Fruit fly (Drosophila melanogaster) whole organism, embryonic: ENCODE measurements around the gene Rab23.

ENCODE experiments used
- Ada2b ChIP-seq: fragments of 200-800 bp; sonication (Bioruptor generic); IDR thresholded peaks from 2 replicates; pipeline ENCODE4 v1.3.6; 2022; ENCODE audit warnings: missing biosample characterization, missing genetic modification characterization
- Aef1 ChIP-seq: fragments of 200-800 bp; sonication (Bioruptor generic); IDR thresholded peaks from 3 replicates; pipeline ENCODE4 v1.3.6; 2022; ENCODE audit warnings: missing biosample characterization, missing genetic modification characterization
- Bdp1 ChIP-seq: fragments of 200-800 bp; sonication (Bioruptor generic); optimal IDR thresholded peaks from 3 replicates; lab custom pipeline; 2016; ENCODE audit warnings: missing biosample characterization, missing genetic modification characterization
- CG10979 ChIP-seq: fragments of 200-800 bp; sonication (Bioruptor generic); optimal IDR thresholded peaks from 2 replicates; lab custom pipeline; 2018; ENCODE audit warnings: missing biosample characterization, mild to moderate bottlenecking, missing genetic modification characterization, moderate library complexity
- CG14014 ChIP-seq: fragments of 200-800 bp; sonication (Bioruptor generic); IDR thresholded peaks from 2 replicates; pipeline ENCODE4 v1.3.6; 2022; ENCODE audit warnings: missing biosample characterization, missing genetic modification characterization
- CG14667 ChIP-seq: fragments of 200-800 bp; sonication (Bioruptor generic); IDR thresholded peaks from 2 replicates; pipeline ENCODE4 v1.3.6; 2022; ENCODE audit warnings: missing biosample characterization, missing genetic modification characterization
- CG1602 ChIP-seq: fragments of 200-800 bp; sonication (Bioruptor generic); optimal IDR thresholded peaks from 3 replicates; lab custom pipeline; 2016; ENCODE audit warnings: missing biosample characterization, missing genetic modification characterization
- CG16779 ChIP-seq: fragments of 200-800 bp; sonication (Bioruptor generic); IDR thresholded peaks from 2 replicates; pipeline ENCODE4 v1.3.6; 2022; ENCODE audit warnings: missing biosample characterization, missing genetic modification characterization
- CG16863 ChIP-seq: fragments of 200-800 bp; sonication (Bioruptor generic); optimal IDR thresholded peaks from 3 replicates; lab custom pipeline; 2016; ENCODE audit warnings: missing biosample characterization, missing genetic modification characterization
- CG17361 ChIP-seq: fragments of 200-800 bp; sonication (Bioruptor generic); IDR thresholded peaks from 3 replicates; pipeline ENCODE4 v1.3.6; 2022; ENCODE audit warnings: missing biosample characterization, missing genetic modification characterization
- CG2202 ChIP-seq: fragments of 200-800 bp; sonication (Bioruptor generic); optimal IDR thresholded peaks from 2 replicates; lab custom pipeline; 2018; ENCODE audit warnings: missing biosample characterization, mild to moderate bottlenecking, missing genetic modification characterization
- CG2875 ChIP-seq: fragments of 200-800 bp; sonication (Bioruptor generic); optimal IDR thresholded peaks from 2 replicates; lab custom pipeline; 2017; ENCODE audit warnings: missing biosample characterization, mild to moderate bottlenecking, missing genetic modification characterization, missing genetic modification reagents
- CG33213 ChIP-seq: fragments of 200-800 bp; sonication (Bioruptor generic); optimal IDR thresholded peaks from 3 replicates; lab custom pipeline; 2016; ENCODE audit warnings: missing biosample characterization, missing genetic modification characterization
- CG3726 ChIP-seq: fragments of 200-800 bp; sonication (Bioruptor generic); IDR thresholded peaks from 3 replicates; pipeline ENCODE4, ENCODE4 v1.3.6; 2022; ENCODE audit warnings: missing biosample characterization, missing genetic modification characterization
- CG5180 ChIP-seq: fragments of 200-800 bp; sonication (Bioruptor generic); optimal IDR thresholded peaks from 3 replicates; lab custom pipeline; 2017; ENCODE audit warnings: missing biosample characterization, missing genetic modification characterization, mild to moderate bottlenecking, moderate library complexity, missing genetic modification reagents
- CG6254 ChIP-seq: fragments of 200-800 bp; sonication (Bioruptor generic); optimal IDR thresholded peaks from 3 replicates; lab custom pipeline; 2017; ENCODE audit warnings: mild to moderate bottlenecking, missing biosample characterization, missing genetic modification reagents, missing genetic modification characterization
- CG6272 ChIP-seq: fragments of 200-800 bp; sonication (Bioruptor generic); IDR thresholded peaks from 2 replicates; pipeline ENCODE4 v1.3.6; 2022; ENCODE audit warnings: missing biosample characterization, missing genetic modification characterization
- CG6813 ChIP-seq: fragments of 200-800 bp; sonication (Bioruptor generic); optimal IDR thresholded peaks from 2 replicates; lab custom pipeline; 2017; ENCODE audit warnings: missing biosample characterization, missing genetic modification characterization, mild to moderate bottlenecking, moderate library complexity, missing genetic modification reagents
- CG8765 ChIP-seq: fragments of 200-800 bp; sonication (Bioruptor generic); IDR thresholded peaks from 2 replicates; pipeline ENCODE4 v1.3.6; 2022; ENCODE audit warnings: missing biosample characterization, missing genetic modification characterization
- CG8924 ChIP-seq: fragments of 200-800 bp; optimal IDR thresholded peaks from 3 replicates; lab custom pipeline; 2019; ENCODE audit warnings: missing biosample characterization, mild to moderate bottlenecking, missing genetic modification characterization, moderate library complexity
- CG9797 ChIP-seq: fragments of 200-800 bp; sonication (Bioruptor generic); optimal IDR thresholded peaks from 3 replicates; lab custom pipeline; 2018; ENCODE audit warnings: missing biosample characterization, mild to moderate bottlenecking, missing genetic modification characterization
- Dll ChIP-seq: fragments of 200-800 bp; sonication (Bioruptor generic); IDR thresholded peaks from 4 replicates; pipeline ENCODE4 v1.3.6; 2022; ENCODE audit warnings: missing biosample characterization, missing genetic modification characterization; ENCODE audit not compliant: partially characterized antibody
- Drgx ChIP-seq: fragments of 200-800 bp; sonication (Bioruptor generic); IDR thresholded peaks from 2 replicates; pipeline ENCODE4 v1.3.6; 2022; ENCODE audit warnings: missing biosample characterization, missing genetic modification characterization
- Ets65A ChIP-seq: fragments of 200-800 bp; sonication (Bioruptor generic); peaks from one replicate; lab custom pipeline; 2016; ENCODE audit warnings: missing biosample characterization, missing genetic modification characterization
- MBD-R2 ChIP-seq: fragments of 200-800 bp; sonication (Bioruptor generic); IDR thresholded peaks from 2 replicates; pipeline ENCODE4 v1.3.6; 2022; ENCODE audit warnings: missing biosample characterization, missing genetic modification characterization
- Opbp ChIP-seq: fragments of 200-800 bp; sonication (Bioruptor generic); IDR thresholded peaks from 3 replicates; pipeline ENCODE4 v1.3.6; 2022; ENCODE audit warnings: missing biosample characterization, missing genetic modification characterization; ENCODE audit not compliant: partially characterized antibody
- Scr ChIP-seq: fragments of 200-800 bp; sonication (Bioruptor generic); IDR thresholded peaks from 2 replicates; pipeline ENCODE4 v1.3.6; 2022; ENCODE audit warnings: missing biosample characterization, missing genetic modification characterization; ENCODE audit not compliant: partially characterized antibody
- Vsx1 ChIP-seq: fragments of 200-800 bp; sonication (Bioruptor generic); optimal IDR thresholded peaks from 2 replicates; lab custom pipeline; 2017; ENCODE audit warnings: missing biosample characterization, mild to moderate bottlenecking, missing genetic modification characterization, missing genetic modification reagents
- Xbp1 ChIP-seq: fragments of 200-800 bp; sonication (Bioruptor generic); optimal IDR thresholded peaks from 3 replicates; lab custom pipeline; 2016; ENCODE audit warnings: missing biosample characterization, mild to moderate bottlenecking, missing genetic modification characterization
- ab ChIP-seq: fragments of 200-800 bp; sonication (Bioruptor generic); optimal IDR thresholded peaks from 2 replicates; lab custom pipeline; 2016; ENCODE audit warnings: missing biosample characterization, missing genetic modification characterization
- aop ChIP-seq: fragments of 200-800 bp; sonication (Bioruptor generic); IDR thresholded peaks from 2 replicates; pipeline ENCODE4 v1.3.6; 2022; ENCODE audit warnings: missing biosample characterization, missing genetic modification characterization
- bowl ChIP-seq: fragments of 200-800 bp; sonication (Bioruptor generic); IDR thresholded peaks from 2 replicates; pipeline ENCODE4 v1.3.6; 2022; ENCODE audit warnings: missing biosample characterization, missing genetic modification characterization
- eyg ChIP-seq: fragments of 200-800 bp; sonication (Bioruptor generic); optimal IDR thresholded peaks from 3 replicates; lab custom pipeline; 2016; ENCODE audit warnings: missing biosample characterization, missing genetic modification characterization
- fd3F ChIP-seq: fragments of 200-800 bp; sonication (Bioruptor generic); optimal IDR thresholded peaks from 2 replicates; lab custom pipeline; 2018; ENCODE audit warnings: missing biosample characterization, mild to moderate bottlenecking, missing genetic modification characterization, moderate library complexity
- ftz-f1 ChIP-seq: fragments of 200-800 bp; sonication (Bioruptor generic); optimal IDR thresholded peaks from 2 replicates; lab custom pipeline; 2016; ENCODE audit warnings: missing biosample characterization, missing genetic modification characterization
- gfzf ChIP-seq: fragments of 200-800 bp; sonication (Bioruptor generic); optimal IDR thresholded peaks from 2 replicates; lab custom pipeline; 2016; ENCODE audit warnings: missing biosample characterization, mild to moderate bottlenecking, missing genetic modification characterization, moderate library complexity
- jing ChIP-seq: fragments of 200-800 bp; sonication (Bioruptor generic); optimal IDR thresholded peaks from 2 replicates; lab custom pipeline; 2018; ENCODE audit warnings: missing biosample characterization, mild to moderate bottlenecking, missing genetic modification characterization
- kni ChIP-seq: fragments of 200-800 bp; sonication (Bioruptor generic); optimal IDR thresholded peaks from 3 replicates; lab custom pipeline; 2017; ENCODE audit warnings: mild to moderate bottlenecking, missing biosample characterization, missing genetic modification reagents, missing genetic modification characterization
- nom ChIP-seq: fragments of 200-800 bp; sonication (Bioruptor generic); optimal IDR thresholded peaks from 2 replicates; lab custom pipeline; 2017; ENCODE audit warnings: missing biosample characterization, missing genetic modification characterization, mild to moderate bottlenecking, moderate library complexity, missing genetic modification reagents
- odd ChIP-seq: fragments of 200-800 bp; sonication (Bioruptor generic); optimal IDR thresholded peaks from 2 replicates; lab custom pipeline; 2017; ENCODE audit warnings: missing biosample characterization, mild to moderate bottlenecking, missing genetic modification characterization
- run ChIP-seq: fragments of 200-800 bp; sonication (Bioruptor generic); optimal IDR thresholded peaks from 3 replicates; lab custom pipeline; 2018; ENCODE audit warnings: missing biosample characterization, mild to moderate bottlenecking, missing genetic modification characterization
- sc ChIP-seq, 3 experiments: fragments of >200 bp in 2 of 3; fragments of 200-800 bp in 1 of 3; sonication (Bioruptor generic) in 1 of 3; optimal IDR thresholded peaks; 2 replicates in 2 of 3; 3 replicates in 1 of 3; lab custom pipeline; 2017; ENCODE audit warnings: mild to moderate bottlenecking in 1 of 3, missing biosample characterization in 1 of 3, missing genetic modification characterization in 1 of 3, missing genetic modification reagents in 1 of 3
- sens ChIP-seq: fragments of 200-800 bp; sonication (Bioruptor generic); peaks from one replicate; lab custom pipeline; 2016; ENCODE audit warnings: missing biosample characterization, missing genetic modification characterization
- sna ChIP-seq: fragments of 200-800 bp; sonication (Bioruptor generic); IDR thresholded peaks from 2 replicates; pipeline ENCODE4 v1.3.6; 2022; ENCODE audit warnings: missing biosample characterization, missing genetic modification characterization; ENCODE audit not compliant: partially characterized antibody
- sob ChIP-seq: fragments of 200-800 bp; sonication (Bioruptor generic); IDR thresholded peaks from 2 replicates; pipeline ENCODE4 v1.3.6; 2022; ENCODE audit warnings: missing biosample characterization, missing genetic modification characterization
- sug ChIP-seq: fragments of 200-800 bp; optimal IDR thresholded peaks from 2 replicates; lab custom pipeline; 2019; ENCODE audit warnings: missing biosample characterization, mild to moderate bottlenecking, missing genetic modification characterization, moderate library complexity
- tap ChIP-seq: fragments of 200-800 bp; optimal IDR thresholded peaks from 3 replicates; lab custom pipeline; 2019; ENCODE audit warnings: missing biosample characterization, mild to moderate bottlenecking, missing genetic modification characterization, moderate library complexity
- zen2 ChIP-seq: fragments of 200-800 bp; sonication (Bioruptor generic); IDR thresholded peaks from 3 replicates; pipeline ENCODE4 v1.3.6; 2022; ENCODE audit warnings: missing biosample characterization, missing genetic modification characterization; ENCODE audit not compliant: partially characterized antibody

Rab23 gene

dm6 chr3R:5668928-5669739, 16.1 kb downstream of the Rab23 start, which contains the start of the genes Xe7 and Atg17 (continued):
- TF ChIP-seq nom (GFP tag; lab: Kevin White, UChicago) (peak; percentile 31), odd (peak; percentile 30), Drgx (GFP tag; lab: Robert Waterston, UW) (peak; percentile 83), CG1602 (GFP tag; lab: Kevin White, UChicago) (peak; percentile 94), CG33213 (GFP tag; lab: Kevin White, UChicago) (peak; percentile 68), eyg (GFP tag; lab: Kevin White, UChicago) (peak; percentile 57), Scr (GFP tag; lab: Robert Waterston, UW) (peak; percentile 69), sug (peak; percentile 95), fd3F (GFP tag; lab: Kevin White, UChicago) (peak; percentile 94), Ets65A (peak; percentile 99), bowl (GFP tag; lab: Robert Waterston, UW) (no peak), CG14667 (GFP tag; lab: Robert Waterston, UW) (peak; percentile 90), CG6272 (peak; percentile 95), CG16779 (GFP tag; lab: Robert Waterston, UW) (peak; percentile 67), CG9797 (peak; percentile 50), CG10979 (peak; percentile 80), Vsx1 (GFP tag; lab: Kevin White, UChicago) (no peak), sc (optimal IDR thresholded peaks at IDR 0.05; lab: Kevin White, UChicago) (no peak), sc (GFP tag; optimal IDR thresholded peaks at IDR 0.05; lab: Kevin White, UChicago) (peak; percentile 74), CG17361 (GFP tag; lab: Robert Waterston, UW) (peak; percentile 97), sna (GFP tag; lab: Robert Waterston, UW) (0 out of 2 replicates have a peak, but pooled peaks have one; percentile 35), kni (GFP tag; lab: Kevin White, UChicago) (peak; percentile 10), Opbp (GFP tag; lab: Robert Waterston, UW) (peak; percentile 65; the same call in 2 of the 3 replicates), CG16863 (GFP tag; lab: Kevin White, UChicago) (peak; percentile 78), CG2202 (tag; lab: Kevin White, UChicago) (peak; percentile 67), sob (GFP tag; lab: Robert Waterston, UW) (peak; percentile 92), jing (GFP tag; lab: Kevin White, UChicago) (peak; percentile 76), gfzf (GFP tag; lab: Kevin White, UChicago) (peak; percentile 24), CG3726 (GFP tag; lab: Robert Waterston, UW) (peak; percentile 73; the same call in 2 of the 3 replicates), run (peak; percentile 55), CG6813 (GFP tag; lab: Kevin White, UChicago) (peak; percentile 48), CG8765 (GFP tag; lab: Robert Waterston, UW) (peak; percentile 72), CG14014 (GFP tag; lab: Robert Waterston, UW) (peak; percentile 87), CG8924 (peak; percentile 89), Aef1 (GFP tag; lab: Robert Waterston, UW) (peak; percentile 90), sens (peak; percentile 98), Bdp1 (GFP tag; lab: Kevin White, UChicago) (peak; percentile 76), tap (tag; lab: Kevin White, UChicago) (peak; percentile 64), zen2 (GFP tag; lab: Robert Waterston, UW) (no peak; the same call in 2 of the 3 replicates), ftz-f1 (GFP tag; lab: Kevin White, UChicago) (peak; percentile 68), CG2875 (GFP tag; lab: Kevin White, UChicago) (peak; percentile 46), aop (GFP tag; lab: Robert Waterston, UW) (no peak), CG6254 (peak; percentile 41), Ada2b (GFP tag; lab: Robert Waterston, UW) (peak; percentile 84), Dll (GFP tag; lab: Robert Waterston, UW) (peak; percentile 74), MBD-R2 (GFP tag; lab: Robert Waterston, UW) (peak; percentile 73), CG5180 (no peak), ab (GFP tag; lab: Kevin White, UChicago) (peak; percentile 71), Xbp1 (GFP tag; lab: Kevin White, UChicago) (peak; percentile 95)
